Fruit fly (Drosophila melanogaster) whole organism: ENCODE measurements around the gene CG46318.

Experiments used
- CG8478 ChIP-seq: fragments of >200 bp; optimal IDR thresholded peaks from 2 replicates; lab custom pipeline; 2018; ENCODE audit warnings: inconsistent platforms
- Dll ChIP-seq: fragments of >200 bp; optimal IDR thresholded peaks from 2 replicates; lab custom pipeline; 2017
- EcR ChIP-seq, 2 experiments: fragments of >200 bp; optimal IDR thresholded peaks; 2 replicates each; lab custom pipeline; 2017; ENCODE audit warnings: missing biosample characterization in 2 of 2, missing genetic modification characterization in 2 of 2, missing genetic modification reagents in 2 of 2
- pan ChIP-seq: fragments of >200 bp; optimal IDR thresholded peaks from 2 replicates; lab custom pipeline; 2017
- psq ChIP-seq: fragments of >200 bp; optimal IDR thresholded peaks from 2 replicates; lab custom pipeline; 2017
- usp ChIP-seq: fragments of >200 bp; optimal IDR thresholded peaks from 2 replicates; lab custom pipeline; 2017; ENCODE audit warnings: missing biosample characterization, missing genetic modification characterization, mixed read lengths

Gene CG46318

DNA sequence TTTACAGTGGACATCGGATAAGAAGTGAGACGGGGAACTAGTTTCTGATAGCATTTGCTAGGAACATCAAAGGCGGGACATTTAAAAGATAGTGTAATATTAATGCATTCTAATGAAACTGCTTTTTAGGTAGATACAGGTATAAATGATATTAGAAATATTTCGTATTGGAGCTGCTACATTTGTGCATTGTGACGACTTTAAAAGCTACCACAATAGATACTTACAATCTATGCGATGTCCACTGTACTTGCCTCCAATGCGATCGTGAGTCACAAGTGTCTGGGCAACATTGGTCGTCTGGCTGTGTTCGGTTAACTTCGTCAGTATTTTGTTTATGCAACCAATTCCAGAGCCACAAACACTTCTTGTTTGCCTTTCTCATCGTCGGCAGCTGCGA lies 10.6 kb upstream of the CG46318 start:
- TF ChIP-seq EcR (GFP tag; optimal IDR thresholded peaks at IDR 0.05; lab: Kevin White, UChicago) (no peak), Dll (lab: Kevin White, UChicago) (no peak), pan (lab: Kevin White, UChicago) (no peak), CG8478 (lab: Kevin White, UChicago) (no peak), usp (GFP tag; lab: Kevin White, UChicago) (no peak), psq (no peak)

DNA sequence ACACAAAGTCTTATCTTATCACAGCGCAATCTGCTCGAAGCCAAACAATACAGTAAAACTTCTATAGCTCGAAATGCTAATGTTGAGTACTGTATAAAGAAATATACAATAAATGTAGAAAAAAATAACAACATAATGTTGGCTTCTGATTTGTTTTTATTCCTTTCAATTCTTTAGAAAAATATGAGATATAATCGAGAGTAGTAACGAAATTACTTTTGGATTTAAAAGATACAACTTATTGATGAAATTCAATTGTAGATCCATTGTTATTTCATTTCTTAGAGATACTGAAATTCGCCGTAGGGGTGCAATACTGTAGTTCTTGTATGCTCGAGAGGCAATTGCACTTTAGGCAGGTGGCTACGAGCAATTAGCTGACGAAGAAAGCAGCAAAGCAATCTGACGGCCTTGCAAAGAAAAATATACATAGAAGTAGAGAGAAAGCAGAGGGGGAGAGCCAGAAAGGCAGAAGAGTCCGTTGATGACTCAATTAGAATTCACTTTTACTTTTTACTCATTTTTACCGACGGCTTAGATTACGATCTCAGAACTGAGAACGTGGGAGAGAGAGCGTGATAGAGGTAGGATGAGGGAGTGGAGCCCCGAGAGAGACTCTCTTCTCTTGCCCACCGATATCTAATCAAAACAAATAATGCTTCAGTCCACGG lies 9.8 kb upstream of the CG46318 start:
- no peak for TF ChIP-seq Dll (lab: Kevin White, UChicago)
- no peak for TF ChIP-seq CG8478 (lab: Kevin White, UChicago)

DNA sequence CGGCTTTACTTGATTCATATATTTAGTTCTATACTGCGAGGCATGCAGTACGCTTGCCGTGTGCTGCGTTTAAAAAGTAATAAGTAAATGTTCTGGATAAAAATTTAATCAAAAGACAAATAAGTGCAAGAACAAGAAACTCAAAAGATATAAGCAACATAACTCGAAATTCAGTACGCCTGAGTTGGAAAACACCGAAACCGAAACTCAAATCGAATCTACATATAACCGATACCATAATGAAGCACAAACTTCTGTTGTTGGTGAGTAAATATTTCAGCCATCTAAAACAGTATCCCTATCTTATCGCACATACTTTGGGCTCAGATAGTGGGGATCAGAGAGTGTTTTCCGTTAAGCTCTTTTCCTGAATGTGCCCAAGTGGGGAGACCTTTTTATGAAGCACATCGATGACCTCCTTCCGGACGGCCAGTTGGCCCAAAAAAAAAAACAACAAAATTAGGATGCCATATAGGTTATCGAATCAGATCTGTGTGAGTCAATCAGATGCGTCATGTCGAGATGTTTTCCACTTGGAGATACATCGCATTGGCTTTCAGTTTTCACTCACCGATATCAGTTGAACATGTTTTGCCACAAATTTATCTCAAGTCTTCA lies 9.2 kb upstream of the CG46318 start, which contains the start of gene CG31230:
CG31230 (plus strand) TSS at position 568 of the 618 bp plus-strand sequence.
- TF ChIP-seq usp (GFP tag; lab: Kevin White, UChicago): no peak
- no peak for TF ChIP-seq pan (lab: Kevin White, UChicago)
- no peak for TF ChIP-seq Dll (lab: Kevin White, UChicago)
- TF ChIP-seq EcR (GFP tag; optimal IDR thresholded peaks at IDR 0.05; lab: Kevin White, UChicago): no peak
- no peak for TF ChIP-seq CG8478 (lab: Kevin White, UChicago)
- no peak for TF ChIP-seq psq

dm6 chr3R:18677500-18677940 lies 2.9 kb upstream of the CG46318 start, which contains the start of the genes dind and CG7706:
dind (minus strand) TSS chr3R:18677539.
CG7706 (plus strand) TSS chr3R:18677818.
- no peak for TF ChIP-seq CG8478 (lab: Kevin White, UChicago)
- TF ChIP-seq pan (lab: Kevin White, UChicago): no peak
- TF ChIP-seq EcR (GFP tag; optimal IDR thresholded peaks at IDR 0.05; lab: Kevin White, UChicago): no peak
- TF ChIP-seq usp (GFP tag; lab: Kevin White, UChicago): no peak
- no peak for TF ChIP-seq Dll (lab: Kevin White, UChicago)
- TF ChIP-seq psq: no peak

- no peak for TF ChIP-seq pan (lab: Kevin White, UChicago)
- no peak for TF ChIP-seq Dll (lab: Kevin White, UChicago)
- TF ChIP-seq usp (GFP tag; lab: Kevin White, UChicago): no peak
- no peak for TF ChIP-seq EcR (GFP tag; optimal IDR thresholded peaks at IDR 0.05; lab: Kevin White, UChicago)
- no peak for TF ChIP-seq psq
- TF ChIP-seq CG8478 (lab: Kevin White, UChicago): no peak
These were observed 650 bp downstream of the CG46318 start for dm6 chr3R:18681054-18681453.

- TF ChIP-seq EcR (GFP tag; optimal IDR thresholded peaks at IDR 0.05; lab: Kevin White, UChicago) (no peak), psq (no peak), usp (GFP tag; lab: Kevin White, UChicago) (no peak), Dll (lab: Kevin White, UChicago) (no peak), pan (lab: Kevin White, UChicago) (no peak), CG8478 (lab: Kevin White, UChicago) (no peak)
These were observed 12.2 kb downstream of the CG46318 start, which contains the start of gene Muc91C for dm6 chr3R:18692619-18693018. Muc91C (minus strand) TSS chr3R:18692719.

- TF ChIP-seq Dll (lab: Kevin White, UChicago) (no peak), usp (GFP tag; lab: Kevin White, UChicago) (no peak), EcR (GFP tag; optimal IDR thresholded peaks at IDR 0.05; lab: Kevin White, UChicago) (no peak), CG8478 (lab: Kevin White, UChicago) (no peak), psq (no peak), pan (lab: Kevin White, UChicago) (no peak)
These were observed 13.2 kb downstream of the CG46318 start, which contains the start of gene CG14300 for dm6 chr3R:18693611-18694010. CG14300 (minus strand) TSS chr3R:18693711.

DNA sequence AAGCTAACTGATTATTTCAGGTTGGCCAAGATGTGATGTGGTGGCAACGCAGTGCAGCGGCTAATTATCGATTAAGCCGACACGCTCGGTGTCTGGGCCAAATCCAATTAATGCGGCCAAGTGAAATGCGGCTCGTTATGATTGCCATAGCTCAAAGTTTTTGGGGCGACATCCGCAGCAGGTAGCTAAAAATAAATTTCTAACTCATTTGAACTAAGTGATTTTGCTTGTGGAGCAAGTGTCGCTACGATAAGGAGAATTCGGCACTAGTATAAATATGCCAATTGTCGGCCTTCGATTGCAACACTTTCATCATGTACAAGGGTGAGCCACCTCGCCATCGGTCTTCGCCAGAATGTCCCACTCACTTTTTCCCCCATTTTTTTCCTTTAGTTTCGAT lies 14.5 kb downstream of the CG46318 start, which contains the start of gene CG34282:
CG34282 (plus strand) TSS at position 301 of the 400 bp plus-strand sequence.
- TF ChIP-seq EcR (GFP tag; optimal IDR thresholded peaks at IDR 0.05; lab: Kevin White, UChicago): no peak
- TF ChIP-seq Dll (lab: Kevin White, UChicago): no peak
- TF ChIP-seq usp (GFP tag; lab: Kevin White, UChicago): no peak
- no peak for TF ChIP-seq psq
- no peak for TF ChIP-seq CG8478 (lab: Kevin White, UChicago)
- no peak for TF ChIP-seq pan (lab: Kevin White, UChicago)

DNA sequence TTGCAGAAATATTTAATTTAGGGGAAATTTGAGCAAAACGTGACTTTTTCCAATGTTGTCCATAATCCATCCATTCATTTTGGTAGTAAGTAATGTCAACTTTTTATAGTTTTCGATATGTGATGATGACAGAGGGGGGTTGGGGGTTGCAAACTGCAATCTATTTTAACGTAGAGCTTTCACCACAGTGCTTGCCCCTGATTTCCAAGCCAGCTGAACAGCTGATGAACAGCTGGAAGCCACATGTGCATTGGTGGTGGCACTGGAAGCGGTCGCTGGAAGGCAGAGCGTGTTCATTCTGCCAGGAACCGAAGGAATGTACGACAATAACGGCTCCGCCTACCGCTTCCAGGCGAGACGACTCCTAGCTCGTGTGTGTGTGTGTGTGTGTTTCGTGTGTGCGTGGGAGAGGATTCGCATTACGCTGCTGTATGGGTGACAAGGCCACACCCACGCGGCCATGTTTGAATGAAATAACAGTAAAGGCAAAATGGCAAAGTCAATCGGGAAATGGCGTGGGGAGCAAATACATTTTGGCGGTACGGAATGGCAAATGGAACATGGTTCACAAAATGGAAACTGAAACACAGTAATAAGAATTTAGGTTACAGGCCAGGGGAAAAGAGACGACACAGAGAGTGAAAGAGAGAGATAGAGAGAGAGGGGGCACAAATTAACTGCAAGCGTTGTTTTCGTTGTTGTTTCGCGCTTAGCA lies 18.6 kb downstream of the CG46318 start:
- TF ChIP-seq CG8478 (lab: Kevin White, UChicago): no peak
- no peak for TF ChIP-seq psq
- TF ChIP-seq usp (GFP tag; lab: Kevin White, UChicago): no peak
- TF ChIP-seq Dll (lab: Kevin White, UChicago): no peak
- no peak for TF ChIP-seq EcR (GFP tag; optimal IDR thresholded peaks at IDR 0.05; lab: Kevin White, UChicago)
- TF ChIP-seq pan (lab: Kevin White, UChicago): no peak

DNA sequence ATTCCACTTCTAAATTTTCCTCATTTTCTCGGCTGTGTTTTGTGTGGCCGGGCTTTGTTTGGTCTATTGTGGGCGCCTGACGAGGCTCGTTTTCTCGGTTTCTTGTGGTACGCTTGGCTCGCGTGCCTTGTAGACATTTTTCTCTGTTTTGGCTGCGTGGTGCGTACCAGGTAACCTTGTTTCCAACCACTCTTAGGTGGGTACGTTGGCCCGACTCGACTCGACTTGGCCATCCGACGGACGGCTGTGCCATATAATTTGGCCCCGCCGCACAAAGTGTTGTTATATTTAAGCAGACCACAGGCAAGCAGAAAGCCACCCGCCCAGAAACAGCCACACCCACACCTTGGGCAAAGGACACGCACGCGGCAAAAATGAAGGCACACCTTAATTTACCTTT lies 23.1 kb downstream of the CG46318 start:
- TF ChIP-seq Dll (lab: Kevin White, UChicago) (no peak), CG8478 (lab: Kevin White, UChicago) (no peak), usp (GFP tag; lab: Kevin White, UChicago) (no peak), EcR (GFP tag; optimal IDR thresholded peaks at IDR 0.05; lab: Kevin White, UChicago) (no peak), psq (no peak), pan (lab: Kevin White, UChicago) (no peak)

- TF ChIP-seq Dll (lab: Kevin White, UChicago) (no peak), pan (lab: Kevin White, UChicago) (no peak), EcR (GFP tag; optimal IDR thresholded peaks at IDR 0.05; lab: Kevin White, UChicago) (no peak), CG8478 (lab: Kevin White, UChicago) (no peak), psq (no peak)
These were observed 24.7 kb downstream of the CG46318 start, which contains the start of the genes ChAT and VAChT for dm6 chr3R:18705150-18705549. ChAT (plus strand) TSS chr3R:18705501. VAChT (plus strand) TSS chr3R:18705501.
